Fruit fly (Drosophila melanogaster) whole organism, embryonic: Measurements from ENCODE around the gene CG15143.

Source experiments
- Asciz ChIP-seq: fragments of 200-800 bp; sonication (Bioruptor generic); optimal IDR thresholded peaks from 2 replicates; lab custom pipeline; 2017; ENCODE audit warnings: missing biosample characterization, mild to moderate bottlenecking, missing genetic modification characterization, missing genetic modification reagents
- B-H2 ChIP-seq: fragments of 200-800 bp; sonication (Bioruptor generic); optimal IDR thresholded peaks from 2 replicates; lab custom pipeline; 2018; ENCODE audit warnings: missing biosample characterization, mild to moderate bottlenecking, missing genetic modification characterization
- CG10366 ChIP-seq: fragments of 200-800 bp; sonication (Bioruptor generic); IDR thresholded peaks from 2 replicates; pipeline ENCODE4 v1.3.6; 2022; ENCODE audit warnings: missing biosample characterization, missing genetic modification characterization
- CG11723 ChIP-seq: fragments of 200-800 bp; sonication (Bioruptor generic); optimal IDR thresholded peaks from 2 replicates; lab custom pipeline; 2017; ENCODE audit warnings: missing biosample characterization, mild to moderate bottlenecking, missing genetic modification characterization
- CG13624 ChIP-seq: fragments of 200-800 bp; sonication (Bioruptor generic); optimal IDR thresholded peaks from 2 replicates; lab custom pipeline; 2016; ENCODE audit warnings: missing biosample characterization, missing genetic modification characterization
- CG14667 ChIP-seq: fragments of 200-800 bp; sonication (Bioruptor generic); IDR thresholded peaks from 2 replicates; pipeline ENCODE4 v1.3.6; 2022; ENCODE audit warnings: missing biosample characterization, missing genetic modification characterization
- CG30020 ChIP-seq: fragments of 200-800 bp; optimal IDR thresholded peaks from 2 replicates; lab custom pipeline; 2019; ENCODE audit warnings: missing biosample characterization, mild to moderate bottlenecking, missing genetic modification characterization, moderate library complexity
- CG33213 ChIP-seq: fragments of 200-800 bp; sonication (Bioruptor generic); optimal IDR thresholded peaks from 3 replicates; lab custom pipeline; 2016; ENCODE audit warnings: missing biosample characterization, missing genetic modification characterization
- CG3726 ChIP-seq: fragments of 200-800 bp; sonication (Bioruptor generic); IDR thresholded peaks from 3 replicates; pipeline ENCODE4, ENCODE4 v1.3.6; 2022; ENCODE audit warnings: missing biosample characterization, missing genetic modification characterization
- CG4707 ChIP-seq: fragments of 200-800 bp; sonication (Bioruptor generic); optimal IDR thresholded peaks from 2 replicates; lab custom pipeline; 2018; ENCODE audit warnings: missing biosample characterization, mild to moderate bottlenecking, missing genetic modification characterization, moderate library complexity
- CG6765 ChIP-seq: fragments of 200-800 bp; sonication (Bioruptor generic); optimal IDR thresholded peaks from 3 replicates; lab custom pipeline; 2017; ENCODE audit warnings: missing biosample characterization, mild to moderate bottlenecking, missing genetic modification characterization
- CG6791 ChIP-seq: fragments of 200-800 bp; sonication (Bioruptor generic); IDR thresholded peaks from 3 replicates; pipeline ENCODE4 v1.3.6; 2022; ENCODE audit warnings: missing biosample characterization, missing genetic modification characterization; ENCODE audit not compliant: partially characterized antibody
- CG7745 ChIP-seq: fragments of 200-800 bp; sonication (Bioruptor generic); optimal IDR thresholded peaks from 2 replicates; lab custom pipeline; 2018; ENCODE audit warnings: missing biosample characterization, mild to moderate bottlenecking, missing genetic modification characterization, moderate library complexity
- CG8359 ChIP-seq: fragments of 200-800 bp; sonication (Bioruptor generic); optimal IDR thresholded peaks from 2 replicates; lab custom pipeline; 2017; ENCODE audit warnings: missing biosample characterization, mild to moderate bottlenecking, missing genetic modification characterization, borderline replicate concordance
- D19A ChIP-seq: fragments of 200-800 bp; optimal IDR thresholded peaks from 3 replicates; lab custom pipeline; 2019; ENCODE audit warnings: missing biosample characterization, mild to moderate bottlenecking, missing genetic modification characterization, moderate library complexity
- Dek ChIP-seq: fragments of 200-800 bp; sonication (Bioruptor generic); optimal IDR thresholded peaks from 3 replicates; lab custom pipeline; 2019; ENCODE audit warnings: missing biosample characterization, mild to moderate bottlenecking, missing genetic modification characterization, moderate library complexity
- Eip74EF ChIP-seq, 2 experiments: fragments of 200-800 bp in 1 of 2; fragments of >200 bp in 1 of 2; sonication (Bioruptor generic) in 1 of 2; optimal IDR thresholded peaks; 2 replicates each; lab custom pipeline; 2017 to 2019; ENCODE audit warnings: missing biosample characterization in 2 of 2, missing genetic modification characterization in 2 of 2, mild to moderate bottlenecking in 1 of 2, moderate library complexity in 1 of 2
- HLH3B ChIP-seq: fragments of 200-800 bp; sonication (Bioruptor generic); IDR thresholded peaks from 2 replicates; pipeline ENCODE4 v1.3.6; 2022; ENCODE audit warnings: missing biosample characterization, missing genetic modification characterization
- HLH4C ChIP-seq: fragments of 200-800 bp; sonication (Bioruptor generic); IDR thresholded peaks from 3 replicates; pipeline ENCODE4 v1.3.6; 2022; ENCODE audit warnings: missing biosample characterization, missing genetic modification characterization; ENCODE audit not compliant: partially characterized antibody
- Hmr ChIP-seq: fragments of 200-800 bp; sonication (Bioruptor generic); optimal IDR thresholded peaks from 3 replicates; lab custom pipeline; 2017; ENCODE audit warnings: mild to moderate bottlenecking, missing biosample characterization, missing genetic modification reagents, missing genetic modification characterization
- Mrtf ChIP-seq: fragments of 200-800 bp; sonication (Bioruptor generic); IDR thresholded peaks from 3 replicates; pipeline ENCODE4 v1.3.6; 2022; ENCODE audit warnings: missing biosample characterization, missing genetic modification characterization
- Myb ChIP-seq: fragments of 200-800 bp; sonication (Bioruptor generic); optimal IDR thresholded peaks from 2 replicates; lab custom pipeline; 2016; ENCODE audit warnings: missing biosample characterization, missing genetic modification characterization
- NC2β ChIP-seq: fragments of 200-800 bp; sonication (Bioruptor generic); optimal IDR thresholded peaks from 2 replicates; lab custom pipeline; 2016; ENCODE audit warnings: missing biosample characterization, missing genetic modification characterization
- Ptx1 ChIP-seq: fragments of 200-800 bp; sonication (Bioruptor generic); IDR thresholded peaks from 2 replicates; pipeline ENCODE4 v1.3.6; 2022; ENCODE audit warnings: missing biosample characterization, missing genetic modification characterization
- Sox102F ChIP-seq: fragments of 200-800 bp; sonication (Bioruptor generic); optimal IDR thresholded peaks from 2 replicates; lab custom pipeline; 2018; ENCODE audit warnings: missing biosample characterization, mild to moderate bottlenecking, missing genetic modification characterization, moderate library complexity
- Spps ChIP-seq: fragments of 200-800 bp; sonication (Bioruptor generic); optimal IDR thresholded peaks from 2 replicates; lab custom pipeline; 2018; ENCODE audit warnings: missing biosample characterization, mild to moderate bottlenecking, missing genetic modification characterization
- Ssrp ChIP-seq: fragments of 200-800 bp; sonication (Bioruptor generic); optimal IDR thresholded peaks from 2 replicates; lab custom pipeline; 2018; ENCODE audit warnings: missing biosample characterization, mild to moderate bottlenecking, missing genetic modification characterization, moderate library complexity
- Usf ChIP-seq: fragments of 200-800 bp; sonication (Bioruptor generic); optimal IDR thresholded peaks from 2 replicates; lab custom pipeline; 2017; ENCODE audit warnings: missing genotype, missing biosample characterization, missing genetic modification characterization
- al ChIP-seq: fragments of 200-800 bp; sonication (Bioruptor generic); IDR thresholded peaks from 2 replicates; pipeline ENCODE4 v1.3.6; 2022; ENCODE audit warnings: missing biosample characterization, missing genetic modification characterization
- ase ChIP-seq: fragments of 200-800 bp; sonication (Bioruptor generic); IDR thresholded peaks from 3 replicates; pipeline ENCODE4 v1.3.6; 2022; ENCODE audit warnings: missing biosample characterization, missing genetic modification characterization
- bigmax ChIP-seq: fragments of 200-800 bp; sonication (Bioruptor generic); optimal IDR thresholded peaks from 2 replicates; lab custom pipeline; 2018; ENCODE audit warnings: missing biosample characterization, mild to moderate bottlenecking, missing genetic modification characterization
- chinmo ChIP-seq: fragments of 200-800 bp; sonication (Bioruptor generic); IDR thresholded peaks from 4 replicates; pipeline ENCODE4 v1.3.6; 2022; ENCODE audit warnings: missing biosample characterization, missing genetic modification characterization; ENCODE audit not compliant: partially characterized antibody
- dysf ChIP-seq: fragments of 200-800 bp; sonication (Bioruptor generic); IDR thresholded peaks from 3 replicates; pipeline ENCODE4 v1.3.6; 2022; ENCODE audit warnings: missing biosample characterization, missing genetic modification characterization
- fd64A ChIP-seq: fragments of 200-800 bp; sonication (Bioruptor generic); optimal IDR thresholded peaks from 3 replicates; lab custom pipeline; 2018; ENCODE audit warnings: missing biosample characterization, mild to moderate bottlenecking, missing genetic modification characterization
- fd96Cb ChIP-seq: fragments of 200-800 bp; sonication (Bioruptor generic); optimal IDR thresholded peaks from 2 replicates; lab custom pipeline; 2018; ENCODE audit warnings: missing biosample characterization, mild to moderate bottlenecking, missing genetic modification characterization, moderate library complexity
- ftz-f1 ChIP-seq: fragments of 200-800 bp; sonication (Bioruptor generic); optimal IDR thresholded peaks from 2 replicates; lab custom pipeline; 2016; ENCODE audit warnings: missing biosample characterization, missing genetic modification characterization
- gcm ChIP-seq: fragments of 200-800 bp; sonication (Bioruptor generic); optimal IDR thresholded peaks from 2 replicates; lab custom pipeline; 2019; ENCODE audit warnings: missing biosample characterization, mild to moderate bottlenecking, missing genetic modification characterization, moderate library complexity
- ham ChIP-seq: fragments of 200-800 bp; sonication (Bioruptor generic); IDR thresholded peaks from 2 replicates; pipeline ENCODE4 v1.3.6; 2022; ENCODE audit warnings: missing biosample characterization, missing genetic modification characterization
- lab ChIP-seq: fragments of 200-800 bp; sonication (Bioruptor generic); optimal IDR thresholded peaks from 3 replicates; lab custom pipeline; 2017; ENCODE audit warnings: missing biosample characterization, missing genetic modification characterization, mild to moderate bottlenecking, moderate library complexity, missing genetic modification reagents
- maf-S ChIP-seq: fragments of 200-800 bp; sonication (Bioruptor generic); optimal IDR thresholded peaks from 2 replicates; lab custom pipeline; 2016; ENCODE audit warnings: missing biosample characterization, missing genetic modification characterization
- mirr ChIP-seq: fragments of 200-800 bp; sonication (Bioruptor generic); optimal IDR thresholded peaks from 3 replicates; lab custom pipeline; 2018; ENCODE audit warnings: missing biosample characterization, mild to moderate bottlenecking, missing genetic modification characterization
- odd ChIP-seq: fragments of 200-800 bp; sonication (Bioruptor generic); optimal IDR thresholded peaks from 2 replicates; lab custom pipeline; 2017; ENCODE audit warnings: missing biosample characterization, mild to moderate bottlenecking, missing genetic modification characterization
- otp ChIP-seq: fragments of 200-800 bp; sonication (Bioruptor generic); IDR thresholded peaks from 3 replicates; pipeline ENCODE4, ENCODE4 v1.3.6; 2022; ENCODE audit warnings: missing biosample characterization, missing genetic modification characterization
- pnt ChIP-seq: fragments of 200-800 bp; sonication (Bioruptor generic); optimal IDR thresholded peaks from 3 replicates; lab custom pipeline; 2016; ENCODE audit warnings: missing biosample characterization, missing genetic modification characterization
- prd ChIP-seq, 3 experiments: fragments of >200 bp in 2 of 3; fragments of 200-800 bp in 1 of 3; sonication (Bioruptor generic) in 1 of 3; optimal IDR thresholded peaks in 2 of 3; IDR thresholded peaks in 1 of 3; 2 replicates in 2 of 3; 3 replicates in 1 of 3; pipeline versions ENCODE4 v1.3.6 to Lab custom; 2017 to 2022; ENCODE audit warnings: missing biosample characterization in 1 of 3, missing genetic modification characterization in 1 of 3
- sisA ChIP-seq: fragments of 200-800 bp; sonication (Bioruptor generic); IDR thresholded peaks from 2 replicates; pipeline ENCODE4 v1.3.6; 2022; ENCODE audit warnings: missing biosample characterization, missing genetic modification characterization
- slbo ChIP-seq: fragments of 200-800 bp; sonication (Bioruptor generic); IDR thresholded peaks from 2 replicates; pipeline ENCODE4 v1.3.6; 2022; ENCODE audit warnings: missing biosample characterization, missing genetic modification characterization
- slp2 ChIP-seq: fragments of 200-800 bp; sonication (Bioruptor generic); optimal IDR thresholded peaks from 2 replicates; lab custom pipeline; 2016; ENCODE audit warnings: missing biosample characterization, missing genetic modification characterization
- sqz ChIP-seq: fragments of 200-800 bp; sonication (Bioruptor generic); optimal IDR thresholded peaks from 3 replicates; lab custom pipeline; 2018; ENCODE audit warnings: missing biosample characterization, mild to moderate bottlenecking, missing genetic modification characterization
- sug ChIP-seq: fragments of 200-800 bp; optimal IDR thresholded peaks from 2 replicates; lab custom pipeline; 2019; ENCODE audit warnings: missing biosample characterization, mild to moderate bottlenecking, missing genetic modification characterization, moderate library complexity

CG15143 gene

DNA sequence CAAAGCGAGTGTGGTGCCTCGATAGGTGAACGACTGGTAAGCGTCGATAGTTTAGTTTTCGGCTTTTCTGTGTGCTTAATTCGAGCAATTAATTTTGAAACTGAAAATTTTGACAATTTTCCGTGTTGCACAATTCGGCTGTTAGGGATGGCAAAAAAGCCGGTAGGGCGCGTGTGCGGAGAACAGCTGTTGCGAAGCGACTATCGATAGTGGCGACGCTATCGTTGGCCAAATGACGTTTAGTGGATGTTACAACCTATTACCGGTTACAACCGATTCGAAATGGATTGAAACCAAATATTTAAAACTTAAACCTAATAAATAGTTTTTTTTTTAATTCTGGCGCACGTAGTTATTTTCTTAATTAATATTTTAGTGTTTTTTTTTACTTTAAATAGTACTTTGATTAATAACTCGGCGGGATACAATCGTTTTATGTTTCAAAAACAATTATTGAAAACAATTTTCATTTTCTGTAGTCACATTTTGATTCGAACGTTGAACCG is 23.4 kb downstream of the CG15143 start, which contains the start of the genes mEFTs and Dhc36C (continued):
- TF ChIP-seq Ptx1 (GFP tag; lab: Robert Waterston, UW) (no peak), Asciz (GFP tag; lab: Kevin White, UChicago) (no peak), fd96Cb (tag; lab: Kevin White, UChicago) (no peak), pnt (GFP tag; lab: Kevin White, UChicago) (no peak), sug (tag; lab: Kevin White, UChicago) (no peak), CG3726 (GFP tag; lab: Robert Waterston, UW) (no peak), al (GFP tag; lab: Robert Waterston, UW) (no peak), D19A (tag; lab: Kevin White, UChicago) (no peak), otp (no peak), dysf (GFP tag; lab: Robert Waterston, UW) (no peak), ase (GFP tag; lab: Robert Waterston, UW) (no peak), B-H2 (GFP tag; lab: Kevin White, UChicago) (no peak), CG4707 (GFP tag; lab: Kevin White, UChicago) (no peak), Mrtf (GFP tag; lab: Robert Waterston, UW) (no peak), sqz (GFP tag; lab: Kevin White, UChicago) (no peak), lab (GFP tag; lab: Kevin White, UChicago) (no peak), CG30020 (tag; lab: Kevin White, UChicago) (no peak), Usf (GFP tag; lab: Kevin White, UChicago) (no peak), Dek (no peak), bigmax (GFP tag; lab: Kevin White, UChicago) (no peak), fd64A (GFP tag; lab: Kevin White, UChicago) (no peak), slbo (GFP tag; lab: Robert Waterston, UW) (peak; percentile 39), odd (GFP tag; lab: Kevin White, UChicago) (no peak), CG33213 (GFP tag; lab: Kevin White, UChicago) (no peak), NC2β (GFP tag; lab: Kevin White, UChicago) (no peak), mirr (no peak), HLH4C (GFP tag; lab: Robert Waterston, UW) (peak; percentile 70), Myb (GFP tag; lab: Kevin White, UChicago) (peak; percentile 66), Sox102F (no peak), CG7745 (tag; lab: Kevin White, UChicago) (no peak), prd (optimal IDR thresholded peaks at IDR 0.05; lab: Kevin White, UChicago) (no peak), prd (GFP tag; IDR thresholded peaks at IDR 0.05; lab: Robert Waterston, UW) (no peak), Spps (tag; lab: Kevin White, UChicago) (no peak), chinmo (GFP tag; lab: Robert Waterston, UW) (peak; percentile 84; the same call in 3 of the 4 replicates), CG11723 (GFP tag; lab: Kevin White, UChicago) (no peak), maf-S (GFP tag; lab: Kevin White, UChicago) (no peak), CG6765 (GFP tag; lab: Kevin White, UChicago) (no peak), CG13624 (no peak), Ssrp (tag; lab: Kevin White, UChicago) (no peak), ham (GFP tag; lab: Robert Waterston, UW) (no peak), ftz-f1 (GFP tag; lab: Kevin White, UChicago) (no peak), CG6791 (GFP tag; lab: Robert Waterston, UW) (peak; percentile 90), sisA (GFP tag; lab: Robert Waterston, UW) (no peak), Eip74EF (GFP tag; optimal IDR thresholded peaks at IDR 0.05; lab: Kevin White, UChicago) (no peak), slp2 (GFP tag; lab: Kevin White, UChicago) (no peak), HLH3B (GFP tag; lab: Robert Waterston, UW) (no peak), gcm (GFP tag; lab: Kevin White, UChicago) (no peak), CG14667 (GFP tag; lab: Robert Waterston, UW) (no peak), CG8359 (GFP tag; lab: Kevin White, UChicago) (no peak), Hmr (GFP tag; lab: Kevin White, UChicago) (peak; percentile 38), CG10366 (GFP tag; lab: Robert Waterston, UW) (no peak)
